Fruit fly (Drosophila melanogaster) S2 (cell line): Measurements from ENCODE around the gene CG18788.

ENCODE experiments used
- CG8478 ChIP-seq: fragments of >200 bp; optimal IDR thresholded peaks from 2 replicates; lab custom pipeline; 2018
- CTCF ChIP-seq, 2 experiments: fragments of >200 bp; optimal IDR thresholded peaks; 2 replicates each; lab custom pipeline; 2018

The CG18788 gene

DNA sequence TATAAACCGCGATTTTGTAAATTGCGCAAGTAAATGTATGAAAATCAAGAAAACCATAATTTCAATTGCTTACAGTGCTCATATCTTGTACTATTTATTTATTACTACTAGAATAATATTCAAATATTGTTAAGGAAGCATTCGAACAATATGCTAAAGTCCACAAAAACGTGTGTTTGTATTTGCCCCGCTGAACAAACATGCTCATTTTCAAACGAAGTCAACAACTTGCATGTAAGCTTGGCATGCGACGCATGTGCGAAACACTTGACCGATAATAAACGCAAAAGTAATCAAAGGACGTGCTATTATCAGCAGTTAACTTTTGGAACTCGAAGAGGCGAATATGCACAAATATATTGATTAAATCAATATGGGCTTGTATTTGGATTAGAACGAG is 12.8 kb upstream of the CG18788 start:
- TF ChIP-seq CG8478 (lab: Kevin White, UChicago) (no peak), CTCF (optimal IDR thresholded peaks at IDR 0.05; lab: Kevin White, UChicago) (no peak)

DNA sequence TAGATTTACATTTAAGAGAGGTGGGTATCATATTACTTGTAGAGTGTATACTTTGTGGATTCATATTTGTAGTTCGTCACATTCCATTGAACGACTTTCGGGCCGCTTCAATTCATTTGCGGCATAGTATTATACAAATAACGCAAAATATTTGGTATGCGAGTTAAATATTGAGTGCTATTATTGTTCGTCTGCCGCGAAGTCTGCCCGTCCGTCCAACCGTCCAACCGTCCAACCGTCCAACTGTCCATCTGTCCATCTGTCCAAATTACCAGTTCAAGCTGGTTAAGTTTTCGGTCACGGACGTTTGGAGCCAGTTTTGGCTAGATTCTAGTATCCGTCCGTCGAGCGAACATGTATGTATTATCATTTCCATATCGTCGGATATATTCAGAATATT is 9.9 kb upstream of the CG18788 start:
- TF ChIP-seq CTCF (optimal IDR thresholded peaks at IDR 0.05; lab: Kevin White, UChicago) = no peak

DNA sequence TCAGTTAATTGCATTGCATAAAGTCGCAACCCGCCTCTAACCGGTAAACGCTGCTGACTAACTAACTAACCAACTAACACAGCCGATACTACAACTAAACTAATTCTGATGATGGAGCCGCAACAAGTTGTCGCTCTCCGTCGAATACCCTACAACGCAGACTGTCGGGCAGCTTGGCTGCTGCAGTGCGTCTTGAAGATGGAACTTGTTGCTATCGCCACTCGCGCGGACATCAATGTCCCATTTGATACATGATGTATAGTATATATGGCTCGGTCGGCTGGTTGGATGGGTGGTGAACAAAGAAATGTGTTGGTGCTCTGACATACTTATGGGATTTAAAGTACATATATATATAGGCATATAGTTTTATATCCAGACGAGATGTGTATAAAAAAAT is 8.5 kb upstream of the CG18788 start:
- TF ChIP-seq CTCF (optimal IDR thresholded peaks at IDR 0.05; lab: Kevin White, UChicago) = no peak
- no peak for TF ChIP-seq CG8478 (lab: Kevin White, UChicago)

DNA sequence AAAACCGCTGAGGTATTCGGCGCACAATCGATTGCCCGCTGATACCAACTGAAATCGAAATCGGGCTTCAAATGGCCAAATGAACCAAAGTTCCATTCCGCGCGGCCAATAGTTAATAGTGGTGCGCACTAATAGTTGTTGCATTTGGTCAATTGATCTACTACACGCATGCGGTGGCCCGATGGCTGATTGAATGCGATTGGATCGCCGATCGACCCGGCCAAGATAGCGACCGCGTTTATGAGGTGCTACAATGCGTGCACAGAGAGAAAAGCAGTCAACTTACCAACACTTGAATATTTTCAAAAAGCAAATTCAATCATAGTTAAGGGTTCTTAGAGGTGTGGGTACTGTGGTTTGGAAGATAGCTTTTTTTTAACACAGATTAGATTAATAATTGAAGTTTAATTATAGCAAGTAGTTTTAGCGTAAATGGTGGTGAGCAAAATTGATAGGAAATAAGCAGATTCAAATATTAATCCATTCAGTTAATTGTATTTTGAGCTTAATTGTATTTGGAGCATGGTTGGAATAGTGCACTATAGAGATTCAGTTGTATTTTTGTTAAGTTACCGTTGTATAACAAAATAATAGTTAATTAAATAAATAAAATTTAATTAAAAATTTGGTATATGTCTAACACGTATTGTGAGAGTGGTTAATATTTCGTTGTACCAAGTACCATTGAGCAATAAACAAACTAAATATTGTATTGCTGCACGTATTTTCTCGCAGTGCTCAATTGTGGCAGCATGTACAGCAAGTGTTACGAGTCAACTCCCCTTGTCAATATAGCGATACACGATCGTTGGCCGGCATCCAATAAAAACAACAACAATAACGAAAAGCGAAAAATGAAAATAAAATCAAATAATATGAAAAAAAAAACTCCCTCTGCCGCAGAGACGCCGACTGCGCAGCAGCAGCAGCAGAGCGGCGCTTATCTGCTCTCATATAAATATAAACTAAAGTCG is 7.2 kb upstream of the CG18788 start:
- TF ChIP-seq CTCF (optimal IDR thresholded peaks at IDR 0.05; lab: Kevin White, UChicago) (no peak), CG8478 (lab: Kevin White, UChicago) (no peak)

DNA sequence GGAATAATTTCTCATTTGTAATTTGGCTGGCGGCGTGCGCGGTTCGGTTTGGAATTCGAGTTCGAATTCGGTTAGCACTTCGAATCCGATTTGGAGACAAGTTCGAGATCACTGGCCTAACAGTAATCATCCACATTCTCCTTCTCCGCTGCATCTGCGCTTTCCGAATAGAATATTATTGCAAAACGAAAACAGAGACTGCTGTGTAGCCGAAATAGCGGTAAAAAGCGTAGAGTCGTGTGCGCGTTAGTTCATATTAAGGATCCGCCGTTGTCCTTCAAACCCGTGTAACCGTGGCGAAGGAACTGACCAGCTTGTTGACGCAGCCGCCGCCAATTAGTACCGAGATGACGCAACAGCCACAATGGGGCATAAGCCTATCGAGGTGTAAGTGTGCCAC is 6.6 kb upstream of the CG18788 start, which contains the start of gene dmGlut:
TSS of gene dmGlut (plus strand) at position 4 of the 400 bp plus-strand sequence.
- no peak for TF ChIP-seq CG8478 (lab: Kevin White, UChicago)
- TF ChIP-seq CTCF (optimal IDR thresholded peaks at IDR 0.05; lab: Kevin White, UChicago) = no peak

DNA sequence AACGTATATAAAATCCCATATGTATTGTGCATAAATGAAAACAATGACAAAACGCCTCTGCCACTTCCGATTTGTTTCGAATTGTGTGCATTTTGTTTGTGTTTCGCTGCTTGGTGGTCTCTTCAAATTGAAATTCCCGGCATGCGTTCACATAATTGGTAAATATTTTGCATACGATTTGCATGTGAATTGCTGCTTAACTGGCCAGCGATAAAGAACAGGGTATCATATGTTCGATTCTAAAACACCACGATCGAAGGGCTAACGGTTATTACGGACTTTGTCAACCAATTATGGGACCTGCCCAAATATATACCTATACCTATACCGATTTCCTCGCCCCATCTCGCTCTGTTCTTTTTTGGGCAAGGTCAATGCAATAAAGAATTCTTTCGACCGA is 5.9 kb upstream of the CG18788 start:
- TF ChIP-seq CTCF (optimal IDR thresholded peaks at IDR 0.05; lab: Kevin White, UChicago) (no peak), CG8478 (lab: Kevin White, UChicago) (no peak)

DNA sequence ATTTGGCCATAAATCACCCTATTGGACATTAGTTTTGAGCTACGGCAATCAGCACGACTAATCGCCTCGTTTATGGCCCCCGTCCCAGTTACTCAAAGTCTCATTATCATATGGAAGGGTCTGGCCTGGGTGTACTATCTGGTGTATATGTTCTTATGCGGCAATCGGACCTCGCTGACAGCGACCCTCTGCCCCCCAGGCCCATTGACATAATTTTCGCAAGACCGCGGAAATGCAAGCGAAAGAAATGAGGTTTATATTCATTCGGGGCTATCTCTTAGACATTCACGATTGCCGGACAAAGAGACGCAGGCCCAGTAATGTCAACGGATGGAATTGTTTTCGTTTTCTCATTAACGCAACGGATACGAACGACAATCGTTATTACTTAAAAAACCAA is 5.2 kb upstream of the CG18788 start:
- TF ChIP-seq CTCF (optimal IDR thresholded peaks at IDR 0.05; lab: Kevin White, UChicago) (no peak), CG8478 (lab: Kevin White, UChicago) (no peak)

DNA sequence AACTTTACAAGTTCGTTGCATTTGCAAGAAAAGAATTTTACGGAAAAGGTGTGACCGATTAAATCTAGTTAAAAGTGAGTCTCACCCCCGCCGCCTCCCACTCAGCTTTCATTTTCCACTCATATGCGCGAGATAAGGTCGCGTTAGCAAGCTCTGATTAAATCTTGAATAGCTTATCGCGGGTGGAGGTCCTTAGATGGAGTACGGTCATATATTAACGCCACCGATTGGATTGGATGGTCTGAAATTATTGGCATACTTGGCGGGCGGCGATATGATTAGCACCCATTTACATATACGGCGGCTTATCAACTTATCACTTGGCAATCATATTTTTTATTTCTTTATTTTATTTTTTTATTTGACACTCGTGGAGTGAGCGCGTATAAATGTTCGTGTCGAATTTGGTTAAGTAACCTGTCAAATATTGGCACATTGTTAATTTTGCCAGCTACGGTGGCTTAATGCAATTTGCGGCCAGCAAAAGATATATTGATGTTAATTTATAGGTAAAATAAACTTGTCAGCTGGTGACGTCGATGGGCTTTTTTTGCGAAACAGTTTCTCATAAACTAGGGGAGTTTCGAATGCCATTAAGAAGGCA is 4.3 kb upstream of the CG18788 start:
- no peak for TF ChIP-seq CTCF (optimal IDR thresholded peaks at IDR 0.05; lab: Kevin White, UChicago)
- no peak for TF ChIP-seq CG8478 (lab: Kevin White, UChicago)

DNA sequence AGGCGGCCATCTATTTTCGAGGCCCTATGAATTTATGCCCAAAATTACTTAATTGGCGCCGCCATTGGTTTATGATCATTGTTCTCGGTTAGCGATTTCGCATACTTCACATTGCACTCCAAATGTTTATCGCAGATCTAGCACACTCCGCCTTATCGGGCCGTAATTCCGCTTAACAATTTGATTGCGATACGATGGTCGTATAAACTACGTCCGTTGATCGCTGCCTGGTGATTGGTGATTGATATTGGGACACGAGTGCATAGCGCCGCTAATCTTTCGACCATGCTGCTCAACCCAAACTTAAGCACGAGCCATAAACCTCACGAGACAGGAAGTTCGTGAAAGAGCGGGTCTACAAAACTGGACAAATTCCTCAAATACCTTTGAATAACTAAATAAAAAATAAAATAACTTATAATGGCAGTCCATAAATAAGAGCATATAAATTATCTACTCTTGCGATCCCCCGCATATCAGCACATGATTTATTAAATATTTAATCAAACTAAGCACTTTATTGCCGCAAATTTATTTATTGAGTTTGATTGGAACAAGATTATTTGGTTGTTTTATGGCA is 3.3 kb upstream of the CG18788 start:
- no peak for TF ChIP-seq CTCF (optimal IDR thresholded peaks at IDR 0.05; lab: Kevin White, UChicago)
- no peak for TF ChIP-seq CG8478 (lab: Kevin White, UChicago)

DNA sequence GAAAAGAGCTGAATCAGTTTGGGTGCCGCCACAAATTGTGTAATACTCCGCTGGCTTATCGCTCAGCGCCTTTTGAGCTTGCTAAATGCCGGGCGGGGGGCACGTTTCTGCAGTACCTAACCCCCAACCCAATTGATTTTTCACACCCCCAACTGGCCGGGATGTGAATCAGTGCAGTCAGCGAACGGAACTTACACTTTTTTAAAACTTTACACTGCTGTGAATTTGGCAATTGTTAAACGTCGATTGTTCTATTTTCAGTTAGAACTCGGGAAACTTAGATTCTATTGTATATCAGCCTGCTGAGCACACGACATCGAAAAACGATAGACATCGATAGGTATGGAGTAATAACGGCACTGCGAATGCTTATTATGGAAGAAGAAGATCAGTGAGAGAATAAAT is 4.2 kb downstream of the CG18788 start, which contains the start of gene Tom70:
TSS of gene Tom70 (minus strand) at position 335 of the 405 bp plus-strand sequence.
- TF ChIP-seq CG8478 (lab: Kevin White, UChicago) (no peak), CTCF (optimal IDR thresholded peaks at IDR 0.05; lab: Kevin White, UChicago) (no peak)

DNA sequence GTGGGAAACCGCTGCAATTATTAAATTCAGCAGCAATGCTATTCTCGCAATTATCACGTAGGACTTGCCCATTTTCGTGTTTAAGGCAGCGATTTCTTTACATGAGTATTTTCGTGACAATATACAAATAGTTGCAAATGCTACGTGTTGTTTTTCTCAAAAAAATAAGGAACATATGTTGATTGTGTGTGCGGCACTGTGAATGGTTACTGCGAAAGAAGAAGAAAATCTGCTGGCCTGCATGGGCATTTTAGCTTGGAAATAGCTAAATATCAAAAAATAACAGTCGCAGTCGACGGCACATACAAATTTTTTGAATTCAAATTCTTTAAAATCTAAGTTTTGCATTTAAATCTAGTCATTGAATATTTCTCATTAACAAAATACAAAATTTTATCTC is 6.5 kb downstream of the CG18788 start, which contains the start of gene CG6766:
TSS of gene CG6766 (minus strand) at position 180 of the 400 bp plus-strand sequence.
- no peak for TF ChIP-seq CG8478 (lab: Kevin White, UChicago)
- TF ChIP-seq CTCF (optimal IDR thresholded peaks at IDR 0.05; lab: Kevin White, UChicago) = no peak

DNA sequence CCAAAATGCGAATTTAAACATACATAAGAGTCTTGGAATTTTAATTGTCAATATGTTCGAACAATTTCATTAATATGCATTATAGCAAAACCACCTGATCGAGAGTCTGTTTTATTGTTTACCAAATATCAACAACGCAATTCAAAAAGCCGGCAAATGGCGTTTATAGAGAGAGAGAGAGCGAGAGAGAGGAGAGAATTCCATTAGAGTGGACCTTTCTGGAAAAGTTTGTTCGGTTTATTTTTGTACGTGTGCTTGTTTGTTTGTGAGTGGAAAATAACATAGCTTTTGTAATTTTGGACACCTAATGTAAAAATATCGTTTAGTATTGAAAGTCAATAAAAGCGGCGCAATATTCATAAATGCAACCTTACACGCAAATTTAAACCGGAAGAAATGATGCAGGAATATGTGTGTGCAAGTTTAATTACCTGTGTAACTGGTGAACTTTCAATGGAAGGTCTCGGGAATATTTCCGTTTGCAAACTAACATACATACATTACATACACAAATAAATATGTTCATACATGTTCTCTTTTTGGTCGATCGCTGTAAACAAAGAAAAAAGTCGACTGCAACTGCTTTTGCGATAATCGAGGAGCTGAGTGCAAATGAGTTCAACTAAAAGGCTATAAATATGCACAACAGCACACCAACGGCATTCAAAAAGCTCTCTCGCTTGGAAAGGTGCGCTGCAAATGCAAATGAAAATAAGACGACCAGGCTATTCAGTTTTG is 10.8 kb downstream of the CG18788 start, which contains the start of gene CG6785:
TSS of gene CG6785 (minus strand) at position 588 of the 738 bp plus-strand sequence.
- TF ChIP-seq CTCF (optimal IDR thresholded peaks at IDR 0.05; lab: Kevin White, UChicago) = no peak
- TF ChIP-seq CG8478 (lab: Kevin White, UChicago) = no peak

DNA sequence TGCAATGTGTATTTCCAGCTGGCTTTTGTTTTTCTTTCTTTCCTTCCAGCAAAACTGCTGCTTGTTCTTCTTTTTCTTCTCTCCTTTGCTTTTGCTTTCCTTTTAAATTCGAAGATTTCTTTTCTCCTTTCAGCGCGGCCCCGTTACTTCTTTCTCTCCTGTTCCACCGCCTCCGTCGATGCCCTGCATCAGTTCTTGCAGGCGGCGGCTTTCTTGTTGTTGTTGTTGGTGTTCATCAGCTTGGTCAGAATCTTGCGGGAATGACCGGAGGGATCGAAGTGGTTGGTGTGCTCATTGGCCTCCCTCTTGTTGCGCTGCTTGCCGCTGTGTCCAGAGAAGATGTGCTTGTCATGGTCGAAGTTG is 11.6 kb downstream of the CG18788 start:
- TF ChIP-seq CTCF (optimal IDR thresholded peaks at IDR 0.05; lab: Kevin White, UChicago) (no peak), CG8478 (lab: Kevin White, UChicago) (no peak)
